Fruit fly (Drosophila melanogaster): ENCODE measurements around the gene CG13972.

Gene CG13972

DNA sequence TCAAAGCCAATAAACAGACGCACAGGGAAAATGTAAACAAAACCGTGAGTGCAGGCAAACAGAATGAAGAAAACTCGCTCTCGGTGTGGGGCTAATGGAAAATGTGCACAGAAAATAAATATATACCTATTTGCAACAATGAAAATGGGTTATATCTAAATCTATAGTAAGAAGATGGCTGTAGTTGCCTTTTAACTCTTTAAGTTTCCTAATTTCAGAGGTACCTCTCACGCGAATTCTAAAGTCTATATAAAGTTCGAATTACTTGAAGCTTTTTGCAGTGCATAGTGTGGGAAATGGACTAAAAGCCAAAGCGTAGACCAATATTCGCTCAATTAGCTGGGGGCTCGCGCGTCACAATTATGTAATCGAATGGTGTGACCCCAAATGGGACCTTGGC, 37.9 kb upstream of the CG13972 start (continued):
- TF ChIP-seq sr (GFP tag; IDR thresholded peaks at IDR 0.05), result peak; percentile 55; the same call in 1 of the 3 replicates
- TF ChIP-seq CG11456 (GFP tag; IDR thresholded peaks at IDR 0.05), result peak; percentile 72; the same call in 2 of the 3 replicates
- peak; percentile 77 for TF ChIP-seq CG7556 (GFP tag; optimal IDR thresholded peaks at IDR 0.05)
- TF ChIP-seq Dref (GFP tag; IDR thresholded peaks at IDR 0.05), result no peak
- TF ChIP-seq knrl (GFP tag; IDR thresholded peaks at IDR 0.05; ENCODE audit: partially characterized antibody), result no peak
- peak; percentile 70 for TF ChIP-seq Antp (GFP tag; optimal IDR thresholded peaks at IDR 0.05)
- peak; percentile 81 for TF ChIP-seq CG8944 (GFP tag; optimal IDR thresholded peaks at IDR 0.05)
- TF ChIP-seq dati (GFP tag; IDR thresholded peaks at IDR 0.05), result peak; percentile 57; the same call in 1 of the 2 replicates
- peak; percentile 90 for TF ChIP-seq Xrp1 (GFP tag; IDR thresholded peaks at IDR 0.05)
- TF ChIP-seq Side (GFP tag; optimal IDR thresholded peaks at IDR 0.05), result peak; percentile 69
- peak; percentile 67 for TF ChIP-seq CHES-1-like (GFP tag; optimal IDR thresholded peaks at IDR 0.05)
- peak; percentile 85 for TF ChIP-seq CG12391 (tag; optimal IDR thresholded peaks at IDR 0.05)
- TF ChIP-seq CG7963 (GFP tag; IDR thresholded peaks at IDR 0.05; ENCODE audit: partially characterized antibody), result no peak
- TF ChIP-seq vnd (GFP tag; IDR thresholded peaks at IDR 0.05; ENCODE audit: partially characterized antibody), result no peak
- peak; percentile 60; the same call in 2 of the 3 replicates for TF ChIP-seq Dbx (GFP tag; IDR thresholded peaks at IDR 0.05)
- peak; percentile 86 for TF ChIP-seq fd96Cb (tag; optimal IDR thresholded peaks at IDR 0.05)
- peak; percentile 74 for TF ChIP-seq CG3847 (GFP tag; IDR thresholded peaks at IDR 0.05)
- peak; percentile 71 for TF ChIP-seq CG13775 (GFP tag; optimal IDR thresholded peaks at IDR 0.05)
- TF ChIP-seq CG4360 (GFP tag; IDR thresholded peaks at IDR 0.05), result peak; percentile 34; the same call in 1 of the 2 replicates
- peak; percentile 84 for TF ChIP-seq CoRest (tag; optimal IDR thresholded peaks at IDR 0.05)
- TF ChIP-seq eve (GFP tag; optimal IDR thresholded peaks at IDR 0.05), result peak in 1 of 2 experiments; percentile 90
- peak; percentile 86 for TF ChIP-seq vvl (GFP tag; IDR thresholded peaks at IDR 0.05)
- peak; percentile 71 for TF ChIP-seq CG17568 (GFP tag; optimal IDR thresholded peaks at IDR 0.05)
- peak; percentile 76 for TF ChIP-seq CG10462 (GFP tag; optimal IDR thresholded peaks at IDR 0.05)
- TF ChIP-seq HHEX (GFP tag; optimal IDR thresholded peaks at IDR 0.05), result peak; percentile 81
- peak; percentile 69; the same call in 1 of the 2 replicates for TF ChIP-seq ranshi (GFP tag; IDR thresholded peaks at IDR 0.05)
- TF ChIP-seq YL-1 (GFP tag; optimal IDR thresholded peaks at IDR 0.05), result peak; percentile 33
- peak; percentile 83 for TF ChIP-seq ATbp (GFP tag; optimal IDR thresholded peaks at IDR 0.05)
- peak; percentile 48 for TF ChIP-seq CG1647 (GFP tag; optimal IDR thresholded peaks at IDR 0.05)
- no peak for TF ChIP-seq Dll (GFP tag; IDR thresholded peaks at IDR 0.05; ENCODE audit: partially characterized antibody)
- peak; percentile 69 for TF ChIP-seq CG10654 (GFP tag; optimal IDR thresholded peaks at IDR 0.05)
- TF ChIP-seq CG13123 (GFP tag; optimal IDR thresholded peaks at IDR 0.05), result peak; percentile 54
- TF ChIP-seq Sry-δ (GFP tag; optimal IDR thresholded peaks at IDR 0.05), result peak; percentile 36
- TF ChIP-seq D (optimal IDR thresholded peaks at IDR 0.05), result no peak
- TF ChIP-seq D (GFP tag; optimal IDR thresholded peaks at IDR 0.05), result peak; percentile 85
- peak; percentile 76 for TF ChIP-seq CG9727 (GFP tag; optimal IDR thresholded peaks at IDR 0.05)
- peak; percentile 71 for TF ChIP-seq trem (tag; optimal IDR thresholded peaks at IDR 0.05)
- TF ChIP-seq exex (tag; optimal IDR thresholded peaks at IDR 0.05), result peak; percentile 24
- peak; percentile 46 for TF ChIP-seq fu2 (GFP tag; optimal IDR thresholded peaks at IDR 0.05)
- TF ChIP-seq Sox102F (GFP tag; optimal IDR thresholded peaks at IDR 0.05), result peak; percentile 91
- peak; percentile 55 for TF ChIP-seq jumu (GFP tag; optimal IDR thresholded peaks at IDR 0.05)
- no peak for TF ChIP-seq CG7928 (GFP tag; optimal IDR thresholded peaks at IDR 0.05)
- peak; percentile 35 for TF ChIP-seq disco-r (GFP tag; optimal IDR thresholded peaks at IDR 0.05)
- TF ChIP-seq Hsf (GFP tag; optimal IDR thresholded peaks at IDR 0.05), result peak; percentile 79
- peak in 1 of 2 experiments; percentile 76 for TF ChIP-seq Eip74EF (GFP tag; optimal IDR thresholded peaks at IDR 0.05)
- peak; percentile 58 for TF ChIP-seq CG11723 (GFP tag; optimal IDR thresholded peaks at IDR 0.05)
- TF ChIP-seq CG11504 (tag; optimal IDR thresholded peaks at IDR 0.05), result peak; percentile 89
- peak; percentile 60 for TF ChIP-seq CG33213 (GFP tag; optimal IDR thresholded peaks at IDR 0.05)
- peak; percentile 84 for TF ChIP-seq lmd (GFP tag; IDR thresholded peaks at IDR 0.05)
- TF ChIP-seq odd (GFP tag; optimal IDR thresholded peaks at IDR 0.05), result peak; percentile 66
